Worm (Caenorhabditis elegans) whole organism, early embryonic: ENCODE results near the gene T27E9.2.

Experiments
- ama-1 ChIP-seq: fragments of 150-350 bp; optimal IDR thresholded peaks from 2 replicates; lab custom pipeline; 2014
- ceh-13 ChIP-seq: fragments of 200-800 bp; sonication (Bioruptor generic); optimal IDR thresholded peaks from 2 replicates; lab custom pipeline; 2018; ENCODE audit warnings: mild to moderate bottlenecking, missing genetic modification characterization, missing compliant biosample characterization
- flt-1 ChIP-seq: fragments of 200-800 bp; sonication (Bioruptor generic); IDR thresholded peaks from 2 replicates; pipeline ENCODE4 v1.3.6; 2022; ENCODE audit warnings: missing genetic modification characterization, missing compliant biosample characterization
- sea-1 ChIP-seq: fragments of 200-800 bp; sonication (Bioruptor generic); conservative IDR thresholded peaks from 2 replicates; pipeline ENCODE4 v1.3.6; 2022; ENCODE audit warnings: missing genetic modification characterization, missing compliant biosample characterization

- TF ChIP-seq flt-1 = no peak
- no peak for TF ChIP-seq ama-1
- no peak for TF ChIP-seq sea-1 (GFP tag; lab: Robert Waterston, UW)
- no peak for TF ChIP-seq ceh-13 (GFP tag; lab: Kevin White, UChicago)
Observed at ce11 chrIII:13435570-13435969, 26.8 kb downstream of the T27E9.2 start, which contains the start of gene F45G2.8.
